Fruit fly (Drosophila melanogaster): ENCODE results near the gene CG33191.

DNA sequence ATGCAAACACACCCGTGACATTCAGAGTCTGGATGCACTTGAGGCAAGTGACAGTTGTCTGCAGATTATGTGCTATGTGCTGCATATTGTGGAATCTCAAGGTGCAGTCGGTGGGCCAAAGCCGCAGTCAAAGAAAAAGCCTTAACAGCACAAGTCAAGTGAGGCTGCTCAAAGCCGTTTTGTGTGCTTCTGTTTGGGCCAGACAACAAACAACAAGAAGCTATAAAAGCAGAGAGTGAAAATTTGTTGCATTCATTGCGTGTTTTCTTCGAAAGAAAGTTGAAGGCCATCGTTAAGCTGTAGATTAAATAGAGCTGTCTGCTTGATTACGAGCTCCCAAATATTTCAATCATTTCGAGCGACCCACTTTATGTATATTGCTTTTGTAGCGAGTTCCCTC is 37.8 kb downstream of the CG33191 start:
- no peak for TF ChIP-seq Mio (GFP tag; optimal IDR thresholded peaks at IDR 0.05)
- TF ChIP-seq tai (GFP tag; optimal IDR thresholded peaks at IDR 0.05), result no peak
- no peak for TF ChIP-seq Rel (GFP tag; optimal IDR thresholded peaks at IDR 0.05)
- no peak for TF ChIP-seq Rel (tag; optimal IDR thresholded peaks at IDR 0.05)
- TF ChIP-seq sv (GFP tag; optimal IDR thresholded peaks at IDR 0.05), result no peak
- no peak for TF ChIP-seq usp (GFP tag; optimal IDR thresholded peaks at IDR 0.05)
- no peak for TF ChIP-seq fru (GFP tag; optimal IDR thresholded peaks at IDR 0.05)
- no peak for TF ChIP-seq CG32264 (GFP tag; optimal IDR thresholded peaks at IDR 0.05)
- TF ChIP-seq Sp1 (GFP tag; optimal IDR thresholded peaks at IDR 0.05), result no peak
- TF ChIP-seq dsf (GFP tag; optimal IDR thresholded peaks at IDR 0.05; ENCODE audit: borderline replicate concordance), result no peak
- TF ChIP-seq N (GFP tag; optimal IDR thresholded peaks at IDR 0.05), result no peak
- no peak for TF ChIP-seq Jra (GFP tag; optimal IDR thresholded peaks at IDR 0.05)

Measured in whole organism, wandering third instar larva.